Fruit fly (Drosophila melanogaster): Measurements from ENCODE around the gene Pfdn1.
A peak's percentile ranks its signal among the peaks of the same experiment; 100 is the strongest.

Gene Pfdn1

DNA sequence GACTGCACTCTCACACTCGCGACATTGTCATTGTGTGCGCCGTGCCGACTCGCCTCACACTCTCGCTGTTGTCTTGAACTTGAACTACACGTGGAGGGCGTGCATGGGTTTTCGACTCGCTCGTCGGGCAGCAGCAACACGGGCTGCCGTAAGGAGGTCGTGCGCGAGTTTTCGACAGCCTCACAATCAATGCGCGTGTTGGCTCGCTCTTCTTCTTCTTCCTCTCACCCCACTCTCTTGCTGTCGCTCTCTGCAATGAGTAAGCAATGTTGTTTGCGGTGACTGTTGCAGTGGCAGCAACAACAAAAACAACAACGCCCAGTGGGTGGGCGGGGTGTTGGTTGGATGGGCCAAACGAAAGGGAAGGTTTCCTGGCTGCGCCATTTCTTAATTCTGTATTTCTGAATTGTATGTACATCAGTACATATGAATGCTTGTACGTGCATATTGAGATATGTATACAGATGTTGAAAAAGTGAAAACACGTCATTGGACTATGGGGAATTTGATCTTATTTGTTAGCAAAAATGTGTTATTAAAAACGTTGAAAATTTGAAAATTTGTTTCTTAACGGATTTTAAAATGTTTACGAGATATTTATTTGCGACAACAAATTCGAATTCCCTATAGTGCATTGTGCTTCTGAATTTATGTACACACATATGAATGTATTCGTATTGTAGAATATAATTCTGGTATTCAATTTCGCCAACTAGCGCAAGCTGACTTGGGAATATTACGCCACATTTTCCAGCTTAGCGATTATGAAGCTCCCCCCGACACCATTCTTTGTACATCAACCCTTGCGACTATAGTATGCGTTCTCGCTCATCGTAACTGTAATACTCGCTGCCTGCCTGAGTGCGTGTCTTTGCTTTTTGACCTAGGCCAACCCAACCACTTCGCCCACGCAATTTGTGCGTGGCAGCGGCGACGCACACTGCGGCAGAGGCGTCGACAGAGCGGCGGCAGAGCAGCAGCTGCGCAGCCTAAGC, 19.8 kb downstream of the Pfdn1 start (continued):
- TF ChIP-seq CG13894 (tag; optimal IDR thresholded peaks at IDR 0.05) (peak; percentile 86), btn (GFP tag; optimal IDR thresholded peaks at IDR 0.05) (no peak), kay (GFP tag; optimal IDR thresholded peaks at IDR 0.05) (peak; percentile 93), CG15011 (GFP tag; optimal IDR thresholded peaks at IDR 0.05) (no peak), bab2 (GFP tag; optimal IDR thresholded peaks at IDR 0.05) (peak; percentile 24), Nf-YA (GFP tag; IDR thresholded peaks at IDR 0.05) (no peak), CG17385 (GFP tag; optimal IDR thresholded peaks at IDR 0.05) (peak; percentile 100), Ravus (GFP tag; IDR thresholded peaks at IDR 0.05) (no peak), CG6175 (GFP tag; IDR thresholded peaks at IDR 0.05) (peak; percentile 72; the same call in 1 of the 3 replicates), CG17359 (tag; optimal IDR thresholded peaks at IDR 0.05) (peak; percentile 30), CG4360 (GFP tag; IDR thresholded peaks at IDR 0.05) (peak; percentile 93), wek (GFP tag; optimal IDR thresholded peaks at IDR 0.05) (no peak), tx (GFP tag; optimal IDR thresholded peaks at IDR 0.05) (no peak), CG14050 (GFP tag; IDR thresholded peaks at IDR 0.05) (no peak; the same call in 2 of the 3 replicates), CG10267 (tag; optimal IDR thresholded peaks at IDR 0.05) (no peak), Kr (GFP tag; optimal IDR thresholded peaks at IDR 0.05) (peak; percentile 65), dmrt11E (tag; optimal IDR thresholded peaks at IDR 0.05) (no peak), CG42726 (GFP tag; IDR thresholded peaks at IDR 0.05; ENCODE audit: partially characterized antibody) (peak; percentile 100), en (GFP tag; optimal IDR thresholded peaks at IDR 0.05) (no peak), Aef1 (GFP tag; IDR thresholded peaks at IDR 0.05) (peak; percentile 30; the same call in 1 of the 3 replicates), CG13424 (tag; optimal IDR thresholded peaks at IDR 0.05) (no peak), CG8281 (tag; optimal IDR thresholded peaks at IDR 0.05) (peak; percentile 39), az2 (GFP tag; optimal IDR thresholded peaks at IDR 0.05) (no peak), CG32772 (GFP tag; IDR thresholded peaks at IDR 0.05) (no peak), sqz (GFP tag; optimal IDR thresholded peaks at IDR 0.05) (no peak), CG12155 (GFP tag; optimal IDR thresholded peaks at IDR 0.05) (peak; percentile 100), bsh (GFP tag; optimal IDR thresholded peaks at IDR 0.05) (peak in 1 of 2 experiments; percentile 13), lilli (GFP tag; optimal IDR thresholded peaks at IDR 0.05) (peak; percentile 38), vvl (GFP tag; IDR thresholded peaks at IDR 0.05) (peak; percentile 61), nom (GFP tag; optimal IDR thresholded peaks at IDR 0.05) (no peak), CG15073 (GFP tag; optimal IDR thresholded peaks at IDR 0.05) (no peak), CG8089 (GFP tag; optimal IDR thresholded peaks at IDR 0.05) (no peak), CG8359 (GFP tag; optimal IDR thresholded peaks at IDR 0.05; ENCODE audit: borderline replicate concordance) (peak; percentile 0), kni (GFP tag; optimal IDR thresholded peaks at IDR 0.05) (peak; percentile 97), CrebB (tag; optimal IDR thresholded peaks at IDR 0.05) (peak; percentile 62), pzg (GFP tag; optimal IDR thresholded peaks at IDR 0.05) (no peak), CG12219 (GFP tag; optimal IDR thresholded peaks at IDR 0.05) (no peak), Gug (GFP tag; IDR thresholded peaks at IDR 0.05) (no peak), CG3065 (GFP tag; optimal IDR thresholded peaks at IDR 0.05) (peak; percentile 46), hkb (optimal IDR thresholded peaks at IDR 0.05) (no peak), hkb (GFP tag; IDR thresholded peaks at IDR 0.05) (0 out of 2 replicates have a peak, but pooled peaks have one; percentile 11), otp (GFP tag; IDR thresholded peaks at IDR 0.05) (no peak; the same call in 2 of the 3 replicates), CG7928 (GFP tag; optimal IDR thresholded peaks at IDR 0.05) (no peak), CG2712 (tag; optimal IDR thresholded peaks at IDR 0.05) (peak; percentile 7), br (optimal IDR thresholded peaks at IDR 0.05) (no peak), grau (tag; optimal IDR thresholded peaks at IDR 0.05) (peak; percentile 54), gce (GFP tag; IDR thresholded peaks at IDR 0.05) (peak; percentile 77; the same call in 2 of the 3 replicates), CG8944 (GFP tag; optimal IDR thresholded peaks at IDR 0.05) (no peak), CG13296 (GFP tag; optimal IDR thresholded peaks at IDR 0.05) (peak; percentile 2)

All from whole organism, embryonic.